Worm (Caenorhabditis elegans) whole organism, L4/young adult: ENCODE measurements around the gene T26H8.5.

Source experiments
- W03F9.2 ChIP-seq: fragments of 150-350 bp; optimal IDR thresholded peaks from 2 replicates; lab custom pipeline; 2014; ENCODE audit warnings: missing biosample characterization, missing genetic modification characterization
- dao-5 ChIP-seq: sonication (generic microtip); optimal IDR thresholded peaks from 2 replicates; lab custom pipeline; 2016; ENCODE audit warnings: missing genotype, missing genetic modification characterization, moderate library complexity, missing compliant biosample characterization
- him-1 ChIP-seq: sonication (generic microtip); optimal IDR thresholded peaks from 2 replicates; lab custom pipeline; 2016; ENCODE audit warnings: missing genotype, missing genetic modification reagents, missing genetic modification characterization, missing compliant biosample characterization

T26H8.5 gene

DNA sequence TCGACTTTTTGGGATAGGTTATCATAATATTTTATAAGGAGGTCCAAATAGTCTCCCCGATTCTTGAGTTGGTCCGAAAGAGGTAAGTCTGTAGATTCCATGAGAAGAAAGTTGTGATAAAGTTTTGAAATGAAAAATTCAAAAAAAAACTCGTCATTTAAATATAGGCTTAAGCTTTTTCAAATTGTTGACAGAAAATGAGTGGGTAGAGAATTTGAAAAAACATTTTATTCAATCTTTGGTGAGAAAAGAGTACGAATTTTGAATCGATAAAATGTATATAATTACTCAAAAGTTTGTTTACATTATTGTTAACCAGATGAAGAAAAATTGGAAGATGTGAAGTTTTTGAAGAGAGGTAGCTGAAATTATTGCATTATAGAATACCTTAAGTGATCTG, at the start of gene T26H8.5:
TSS of gene T26H8.5 (minus strand) at position 101 of the 400 bp plus-strand sequence.
- TF ChIP-seq dao-5 (tag; lab: Kevin White, UChicago): no peak

DNA sequence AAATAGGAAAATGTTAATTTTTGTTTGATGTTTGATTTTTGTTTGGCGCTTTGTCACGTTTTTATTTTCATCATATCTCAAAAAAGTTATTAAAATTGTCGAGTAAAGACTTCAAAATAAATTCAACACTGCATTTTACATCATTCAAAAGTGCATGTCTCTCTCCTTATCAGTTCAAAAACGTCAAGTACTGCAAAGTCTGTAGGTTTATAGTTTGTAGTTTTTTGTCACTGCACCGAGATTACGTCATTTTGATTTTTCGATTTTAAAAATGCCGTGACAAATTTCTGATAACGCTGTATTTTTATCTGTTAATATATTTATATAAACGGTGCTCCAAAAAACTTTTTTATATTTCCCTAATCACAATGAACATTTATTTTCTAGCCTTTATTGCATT, 49.2 kb upstream of the T26H8.5 start, which contains the start of gene C29F3.7:
TSS of gene C29F3.7 (plus strand) at position 254 of the 400 bp plus-strand sequence.
- no peak for TF ChIP-seq dao-5 (tag; lab: Kevin White, UChicago)
- no peak for TF ChIP-seq him-1 (tag; lab: Kevin White, UChicago)
- TF ChIP-seq W03F9.2 (tag; lab: Kevin White, UChicago): no peak

DNA sequence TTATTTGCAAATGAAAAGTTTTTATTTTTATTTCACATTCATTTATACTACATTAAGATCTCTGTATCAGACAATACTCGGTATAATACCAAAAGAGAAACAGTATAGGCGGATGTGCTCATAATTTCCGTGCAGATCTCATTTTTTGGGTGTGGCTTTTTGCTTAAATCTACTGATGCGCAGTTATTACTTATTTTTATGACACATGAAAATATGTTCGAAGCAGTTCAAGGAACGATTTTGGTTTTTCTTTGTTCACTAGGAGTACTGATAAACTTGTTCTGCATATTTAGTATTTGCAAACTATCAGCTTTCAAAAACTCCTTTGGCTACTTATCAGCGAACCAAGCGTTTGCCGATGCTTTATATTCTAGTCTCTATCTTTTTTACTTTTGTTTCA, 47.0 kb upstream of the T26H8.5 start, which contains the start of gene srx-58:
TSS of gene srx-58 (plus strand) at position 301 of the 400 bp plus-strand sequence.
- no peak for TF ChIP-seq dao-5 (tag; lab: Kevin White, UChicago)
- no peak for TF ChIP-seq him-1 (tag; lab: Kevin White, UChicago)
- TF ChIP-seq W03F9.2 (tag; lab: Kevin White, UChicago): no peak

DNA sequence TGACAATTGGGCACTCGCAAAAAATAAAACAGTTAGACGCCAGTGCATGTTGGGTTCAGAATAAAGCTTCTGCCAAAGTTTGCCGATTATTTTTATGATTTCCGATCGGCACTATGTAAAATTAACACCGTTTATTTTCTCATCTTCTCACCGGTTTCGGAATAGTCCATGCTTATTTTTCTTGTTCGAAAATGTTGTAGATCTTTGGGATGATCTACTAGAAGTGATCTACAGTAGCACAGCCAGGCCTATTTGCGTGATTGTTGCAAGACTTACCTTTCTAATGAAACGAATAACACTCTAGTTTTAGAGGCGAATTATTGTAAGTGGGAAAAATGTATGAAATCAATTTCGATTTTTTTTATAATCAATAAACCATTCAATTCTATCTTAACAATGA, 45.2 kb upstream of the T26H8.5 start, which contains the start of gene clec-231:
TSS of gene clec-231 (minus strand) at position 101 of the 400 bp plus-strand sequence.
- TF ChIP-seq dao-5 (tag; lab: Kevin White, UChicago) (no peak), W03F9.2 (tag; lab: Kevin White, UChicago) (no peak), him-1 (tag; lab: Kevin White, UChicago) (no peak)

DNA sequence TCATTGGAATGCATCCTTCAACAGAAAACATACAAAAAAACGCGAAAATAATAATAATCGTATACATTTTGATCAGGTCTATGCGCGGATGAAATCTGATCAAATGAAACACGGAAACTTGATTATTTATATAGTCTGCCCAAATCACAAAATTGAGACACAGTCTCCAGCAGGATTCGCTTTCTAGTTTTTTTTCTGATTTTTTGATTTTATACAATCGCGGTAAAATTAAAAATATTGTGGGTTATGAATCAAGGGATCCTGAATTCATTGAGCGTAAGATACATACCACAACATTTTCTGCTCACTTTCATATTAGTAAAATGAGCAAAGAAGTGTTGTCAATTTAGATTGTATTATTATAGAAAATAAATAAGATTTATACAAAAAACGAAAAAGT, 43.6 kb upstream of the T26H8.5 start, which contains the start of gene clec-230:
TSS of gene clec-230 (minus strand) at position 101 of the 400 bp plus-strand sequence.
- TF ChIP-seq W03F9.2 (tag; lab: Kevin White, UChicago): no peak
- TF ChIP-seq dao-5 (tag; lab: Kevin White, UChicago): no peak
- TF ChIP-seq him-1 (tag; lab: Kevin White, UChicago): no peak

DNA sequence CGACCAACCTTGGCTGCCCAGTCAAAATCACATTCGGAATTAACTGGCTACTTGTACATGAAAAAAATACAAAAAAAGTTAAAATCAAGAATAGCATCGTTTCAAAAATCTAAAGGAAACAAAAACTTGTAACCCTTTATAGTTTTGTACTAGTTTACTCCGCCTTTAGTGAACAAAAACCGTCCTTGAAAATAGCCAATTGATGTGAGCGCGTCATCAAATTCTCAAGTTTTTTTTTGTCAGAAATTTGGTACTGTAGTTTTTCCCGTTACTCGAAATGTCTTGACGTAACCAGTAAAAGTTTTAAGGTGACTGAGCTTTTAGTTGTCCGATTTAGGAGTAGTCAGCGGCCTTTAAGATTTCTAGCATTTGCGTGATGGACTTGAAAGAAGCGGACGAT, 41.9 kb upstream of the T26H8.5 start, which contains the start of gene C29F3.3:
TSS of gene C29F3.3 (minus strand) at position 101 of the 400 bp plus-strand sequence.
- TF ChIP-seq him-1 (tag; lab: Kevin White, UChicago): no peak
- no peak for TF ChIP-seq dao-5 (tag; lab: Kevin White, UChicago)
- TF ChIP-seq W03F9.2 (tag; lab: Kevin White, UChicago): no peak

DNA sequence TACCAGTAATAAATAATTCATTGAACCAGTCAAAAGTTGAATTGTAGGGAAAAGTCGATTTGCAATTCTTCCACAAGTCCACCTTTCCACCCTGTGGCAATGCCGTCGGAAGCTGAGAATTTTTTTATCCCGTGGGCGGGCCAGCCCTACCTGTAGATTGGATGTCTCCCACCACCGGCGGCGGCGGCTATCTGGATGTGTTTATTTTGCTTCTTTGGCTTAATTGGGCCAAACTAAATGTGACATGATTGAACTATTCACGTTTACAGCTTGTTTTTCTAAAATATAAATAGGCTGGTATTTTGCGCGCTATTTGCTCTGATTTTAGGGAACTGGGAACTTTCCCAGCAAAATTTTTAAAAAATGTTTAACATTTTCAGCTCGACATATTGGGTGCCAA, 39.1 kb upstream of the T26H8.5 start, which contains the start of gene wrt-8:
TSS of gene wrt-8 (minus strand) at position 101 of the 400 bp plus-strand sequence.
- TF ChIP-seq dao-5 (tag; lab: Kevin White, UChicago) (no peak), W03F9.2 (tag; lab: Kevin White, UChicago) (no peak), him-1 (tag; lab: Kevin White, UChicago) (no peak)

DNA sequence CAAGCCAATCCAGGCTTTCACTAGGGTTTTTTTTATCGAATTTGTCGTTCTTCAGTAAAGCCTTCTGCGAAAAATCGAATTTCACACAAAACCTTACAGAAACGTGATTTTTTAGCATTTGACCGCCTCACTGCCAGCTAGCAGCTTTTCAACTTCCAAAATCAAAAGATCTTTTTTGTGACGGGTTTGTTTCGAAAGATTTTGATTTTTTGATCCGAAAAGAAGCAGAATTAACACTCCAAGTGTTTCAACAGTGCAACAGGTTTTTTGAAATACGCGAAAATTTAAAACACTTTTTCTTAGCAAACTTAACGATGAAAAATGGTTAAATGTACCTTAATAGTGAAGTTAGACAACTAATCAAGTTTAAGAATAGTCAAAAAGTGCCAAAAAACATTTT, 36.0 kb upstream of the T26H8.5 start, which contains the start of gene clec-229:
TSS of gene clec-229 (minus strand) at position 101 of the 400 bp plus-strand sequence.
- TF ChIP-seq him-1 (tag; lab: Kevin White, UChicago): no peak
- TF ChIP-seq W03F9.2 (tag; lab: Kevin White, UChicago): no peak
- TF ChIP-seq dao-5 (tag; lab: Kevin White, UChicago): no peak

DNA sequence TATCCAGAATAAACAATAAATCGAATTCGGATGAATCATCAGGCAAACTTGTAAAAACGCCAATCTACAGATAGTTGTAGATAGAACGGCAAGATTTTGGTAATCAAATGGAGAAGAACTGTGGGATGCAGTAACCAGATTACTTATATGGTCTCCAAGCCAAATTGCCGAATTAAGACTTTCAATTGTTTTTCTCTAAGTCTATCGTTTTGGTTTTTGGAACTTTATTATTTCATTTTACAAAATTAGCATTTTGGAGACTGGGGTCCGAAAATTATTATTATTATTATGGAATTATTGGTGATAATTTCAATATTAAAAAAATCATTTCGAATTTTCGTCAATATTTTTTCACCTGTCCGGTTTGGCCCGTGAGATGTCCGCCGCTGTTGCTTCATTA, 34.0 kb upstream of the T26H8.5 start, which contains the start of gene clec-228:
TSS of gene clec-228 (minus strand) at position 101 of the 400 bp plus-strand sequence.
- TF ChIP-seq dao-5 (tag; lab: Kevin White, UChicago) (no peak), W03F9.2 (tag; lab: Kevin White, UChicago) (no peak)

DNA sequence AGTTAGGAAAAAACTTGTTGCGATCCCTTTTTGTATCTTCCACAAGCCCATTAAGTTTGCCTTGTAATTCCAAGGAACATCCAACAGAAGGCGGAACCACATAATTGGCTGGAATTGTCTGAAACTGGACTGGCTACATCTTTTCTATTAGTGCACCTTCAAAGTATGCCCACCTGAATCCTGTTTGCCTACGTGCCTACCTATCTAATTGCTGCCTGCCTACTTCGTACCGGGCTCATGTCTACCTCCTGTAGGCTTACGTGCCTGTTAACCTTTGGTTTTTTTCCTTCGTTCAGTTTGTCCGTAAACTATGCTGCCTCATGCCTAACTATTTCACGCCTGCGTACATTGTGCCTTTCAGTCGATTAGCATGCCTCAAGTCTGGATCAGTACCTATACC, 32.0 kb upstream of the T26H8.5 start, which contains the start of gene wrt-7:
TSS of gene wrt-7 (minus strand) at position 101 of the 400 bp plus-strand sequence.
- TF ChIP-seq dao-5 (tag; lab: Kevin White, UChicago) (no peak), him-1 (tag; lab: Kevin White, UChicago) (no peak)

DNA sequence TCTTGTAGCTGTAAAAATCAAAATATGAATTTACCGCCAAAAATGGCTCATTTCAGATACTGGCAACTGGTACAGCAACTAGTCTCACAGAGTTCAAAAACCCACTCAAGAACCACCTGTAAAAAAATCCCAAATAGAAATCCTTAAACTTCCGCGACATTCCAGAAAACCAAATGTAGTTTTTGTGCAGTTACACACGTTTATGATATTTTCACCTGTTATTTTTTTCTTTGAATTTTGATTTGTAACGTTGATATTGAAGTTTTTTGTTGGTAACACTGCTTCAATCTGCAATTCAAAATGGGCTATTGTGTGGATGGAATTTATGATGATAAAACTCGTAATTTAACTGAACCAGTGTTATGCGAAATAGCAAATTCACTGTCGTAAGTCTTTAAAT, 27.4 kb upstream of the T26H8.5 start, which contains the start of gene srw-113:
TSS of gene srw-113 (plus strand) at position 301 of the 400 bp plus-strand sequence.
- TF ChIP-seq W03F9.2 (tag; lab: Kevin White, UChicago) (no peak), dao-5 (tag; lab: Kevin White, UChicago) (no peak), him-1 (tag; lab: Kevin White, UChicago) (no peak)

DNA sequence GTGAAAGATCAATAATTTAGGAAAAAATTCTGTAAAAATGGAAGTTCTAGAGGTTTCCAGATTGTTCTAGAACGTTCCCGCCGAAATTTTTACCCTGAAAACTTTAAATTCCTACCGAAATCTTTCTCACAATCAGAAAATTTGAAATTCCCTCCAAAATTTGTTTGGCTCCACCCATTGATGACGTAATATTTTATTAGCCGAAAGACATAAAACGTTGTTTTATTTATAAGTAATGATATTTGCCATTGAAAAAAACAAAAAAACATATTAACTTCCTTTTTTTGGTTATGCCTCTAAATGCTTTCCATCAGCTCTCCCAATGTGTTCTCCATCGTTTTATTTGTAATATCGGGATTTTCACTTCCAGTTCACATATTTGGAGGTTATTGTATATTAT, 24.9 kb upstream of the T26H8.5 start, which contains the start of gene srh-295:
TSS of gene srh-295 (plus strand) at position 301 of the 400 bp plus-strand sequence.
- TF ChIP-seq dao-5 (tag; lab: Kevin White, UChicago) (no peak), him-1 (tag; lab: Kevin White, UChicago) (no peak)

DNA sequence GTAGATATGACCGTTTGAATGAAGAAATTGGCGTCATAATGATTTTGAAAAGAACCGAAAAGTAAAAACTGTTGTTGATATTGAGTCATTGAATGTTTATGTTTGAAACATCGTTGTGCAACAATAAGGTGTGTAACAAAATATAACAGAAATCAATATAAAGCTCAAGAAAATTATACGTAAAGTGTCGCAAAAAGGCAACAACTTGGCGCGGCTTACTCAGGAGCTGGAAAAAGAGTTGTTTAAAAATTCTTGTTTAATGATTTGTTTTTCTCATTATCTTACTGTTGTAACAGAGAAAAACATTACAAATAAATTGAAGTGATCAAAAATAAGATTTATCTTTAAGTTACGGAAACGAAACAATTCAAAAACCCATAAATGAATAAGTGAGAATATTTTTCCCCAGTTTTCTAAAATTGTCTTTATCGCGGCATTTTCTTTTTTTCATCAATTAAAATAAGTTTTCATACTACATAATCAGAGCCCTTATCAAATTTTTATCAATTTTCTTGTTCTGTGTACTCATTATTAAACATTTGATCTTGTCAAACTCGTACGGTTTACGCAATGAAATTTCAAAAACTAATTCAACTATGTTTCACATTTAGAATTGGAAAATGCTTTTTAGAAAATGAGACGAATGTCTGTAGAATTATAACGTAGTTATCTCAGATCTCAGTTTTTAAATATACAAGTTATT, 22.5 kb upstream of the T26H8.5 start, which contains the start of gene ZK1037.6:
TSS of gene ZK1037.6 (minus strand) at position 51 of the 703 bp plus-strand sequence.
- no peak for TF ChIP-seq dao-5 (tag; lab: Kevin White, UChicago)
- no peak for TF ChIP-seq him-1 (tag; lab: Kevin White, UChicago)
- no peak for TF ChIP-seq W03F9.2 (tag; lab: Kevin White, UChicago)
